Fruit fly (Drosophila melanogaster) whole organism, embryonic: ENCODE results near the gene ago.
A peak's percentile ranks its signal among the peaks of the same experiment; 100 is the strongest.

Source experiments
- CG10543 ChIP-seq: fragments of 200-800 bp; sonication (Bioruptor generic); optimal IDR thresholded peaks from 3 replicates; lab custom pipeline; 2017; ENCODE audit warnings: missing biosample characterization, mild to moderate bottlenecking, missing genetic modification characterization, moderate library complexity
- CG11723 ChIP-seq: fragments of 200-800 bp; sonication (Bioruptor generic); optimal IDR thresholded peaks from 2 replicates; lab custom pipeline; 2017; ENCODE audit warnings: missing biosample characterization, mild to moderate bottlenecking, missing genetic modification characterization
- CG1233 ChIP-seq: fragments of 200-800 bp; sonication (Bioruptor generic); optimal IDR thresholded peaks from 4 replicates; lab custom pipeline; 2018; ENCODE audit warnings: missing biosample characterization, mild to moderate bottlenecking, missing genetic modification characterization
- CG14710 ChIP-seq: fragments of 200-800 bp; sonication (Bioruptor generic); optimal IDR thresholded peaks from 3 replicates; lab custom pipeline; 2019; ENCODE audit warnings: missing biosample characterization, mild to moderate bottlenecking, missing genetic modification characterization, moderate library complexity
- CG15479 ChIP-seq: fragments of 200-800 bp; sonication (Bioruptor generic); optimal IDR thresholded peaks from 3 replicates; lab custom pipeline; 2019; ENCODE audit warnings: missing biosample characterization, mild to moderate bottlenecking, missing genetic modification characterization, moderate library complexity
- CG17328 ChIP-seq: fragments of 200-800 bp; sonication (Bioruptor generic); IDR thresholded peaks from 2 replicates; pipeline ENCODE4 v1.3.6; 2022; ENCODE audit warnings: missing biosample characterization, missing genetic modification characterization
- CG2199 ChIP-seq: fragments of 200-800 bp; sonication (Bioruptor generic); IDR thresholded peaks from 3 replicates; pipeline ENCODE4 v1.3.6; 2022; ENCODE audit warnings: missing biosample characterization, missing genetic modification characterization
- CG30431 ChIP-seq: fragments of 200-800 bp; sonication (Bioruptor generic); optimal IDR thresholded peaks from 2 replicates; lab custom pipeline; 2017; ENCODE audit warnings: missing biosample characterization, missing genetic modification characterization
- CG32772 ChIP-seq: fragments of 200-800 bp; sonication (Bioruptor generic); IDR thresholded peaks from 2 replicates; pipeline ENCODE4 v1.3.6; 2022; ENCODE audit warnings: missing biosample characterization, missing genetic modification characterization
- CG5180 ChIP-seq: fragments of 200-800 bp; sonication (Bioruptor generic); optimal IDR thresholded peaks from 3 replicates; lab custom pipeline; 2017; ENCODE audit warnings: missing biosample characterization, missing genetic modification characterization, mild to moderate bottlenecking, moderate library complexity, missing genetic modification reagents
- CG6272 ChIP-seq: fragments of 200-800 bp; sonication (Bioruptor generic); IDR thresholded peaks from 2 replicates; pipeline ENCODE4 v1.3.6; 2022; ENCODE audit warnings: missing biosample characterization, missing genetic modification characterization
- CG6813 ChIP-seq: fragments of 200-800 bp; sonication (Bioruptor generic); optimal IDR thresholded peaks from 2 replicates; lab custom pipeline; 2017; ENCODE audit warnings: missing biosample characterization, missing genetic modification characterization, mild to moderate bottlenecking, moderate library complexity, missing genetic modification reagents
- CG7357 ChIP-seq: fragments of 200-800 bp; sonication (Bioruptor generic); IDR thresholded peaks from 3 replicates; pipeline ENCODE4 v1.3.6; 2022; ENCODE audit warnings: missing biosample characterization, missing genetic modification characterization
- CrebB ChIP-seq: fragments of 200-800 bp; sonication (Bioruptor generic); optimal IDR thresholded peaks from 3 replicates; lab custom pipeline; 2018; ENCODE audit warnings: missing biosample characterization, mild to moderate bottlenecking, missing genetic modification characterization
- Dbx ChIP-seq: fragments of 200-800 bp; sonication (Bioruptor generic); IDR thresholded peaks from 3 replicates; pipeline ENCODE4 v1.3.6; 2022; ENCODE audit warnings: missing biosample characterization, missing genetic modification characterization
- Deaf1 ChIP-seq: fragments of 200-800 bp; optimal IDR thresholded peaks from 3 replicates; lab custom pipeline; 2019; ENCODE audit warnings: missing biosample characterization, mild to moderate bottlenecking, missing genetic modification characterization, moderate library complexity
- HLHmδ ChIP-seq: fragments of 200-800 bp; sonication (Bioruptor generic); optimal IDR thresholded peaks from 2 replicates; lab custom pipeline; 2018; ENCODE audit warnings: missing biosample characterization, mild to moderate bottlenecking, missing genetic modification characterization, moderate library complexity
- Hr78 ChIP-seq, 2 experiments: fragments of 200-800 bp in 1 of 2; fragments of >200 bp in 1 of 2; sonication (Bioruptor generic) in 1 of 2; optimal IDR thresholded peaks; 2 replicates each; lab custom pipeline; 2017 to 2019; ENCODE audit warnings: missing biosample characterization in 2 of 2, missing genetic modification characterization in 2 of 2, mild to moderate bottlenecking in 1 of 2, moderate library complexity in 1 of 2
- Kr ChIP-seq: fragments of 200-800 bp; sonication (Bioruptor generic); optimal IDR thresholded peaks from 2 replicates; lab custom pipeline; 2017; ENCODE audit warnings: missing biosample characterization, mild to moderate bottlenecking, missing genetic modification characterization
- Nf-YB ChIP-seq: fragments of 200-800 bp; sonication (Bioruptor generic); optimal IDR thresholded peaks from 3 replicates; lab custom pipeline; 2019; ENCODE audit warnings: missing biosample characterization, mild to moderate bottlenecking, missing genetic modification characterization, moderate library complexity
- Nf-YC ChIP-seq: fragments of 200-800 bp; optimal IDR thresholded peaks from 3 replicates; lab custom pipeline; 2019; ENCODE audit warnings: missing biosample characterization, mild to moderate bottlenecking, missing genetic modification characterization, moderate library complexity
- Opbp ChIP-seq: fragments of 200-800 bp; sonication (Bioruptor generic); IDR thresholded peaks from 3 replicates; pipeline ENCODE4 v1.3.6; 2022; ENCODE audit warnings: missing biosample characterization, missing genetic modification characterization; ENCODE audit not compliant: partially characterized antibody
- Ravus ChIP-seq: fragments of 200-800 bp; sonication (Bioruptor generic); IDR thresholded peaks from 2 replicates; pipeline ENCODE4 v1.3.6; 2022; ENCODE audit warnings: missing biosample characterization, missing genetic modification characterization
- Sox100B ChIP-seq: fragments of 200-800 bp; sonication (Bioruptor generic); optimal IDR thresholded peaks from 3 replicates; lab custom pipeline; 2018; ENCODE audit warnings: missing biosample characterization, mild to moderate bottlenecking, missing genetic modification characterization
- Xrp1 ChIP-seq: fragments of 200-800 bp; sonication (Bioruptor generic); IDR thresholded peaks from 2 replicates; pipeline ENCODE4 v1.3.6; 2022; ENCODE audit warnings: missing biosample characterization, missing genetic modification characterization
- bigmax ChIP-seq: fragments of 200-800 bp; sonication (Bioruptor generic); optimal IDR thresholded peaks from 2 replicates; lab custom pipeline; 2018; ENCODE audit warnings: missing biosample characterization, mild to moderate bottlenecking, missing genetic modification characterization
- cg ChIP-seq: fragments of 200-800 bp; sonication (Bioruptor generic); optimal IDR thresholded peaks from 3 replicates; lab custom pipeline; 2019; ENCODE audit warnings: missing biosample characterization, mild to moderate bottlenecking, missing genetic modification characterization, moderate library complexity
- chinmo ChIP-seq: fragments of 200-800 bp; sonication (Bioruptor generic); IDR thresholded peaks from 4 replicates; pipeline ENCODE4 v1.3.6; 2022; ENCODE audit warnings: missing biosample characterization, missing genetic modification characterization; ENCODE audit not compliant: partially characterized antibody
- chm ChIP-seq: fragments of 200-800 bp; sonication (Bioruptor generic); IDR thresholded peaks from 2 replicates; pipeline ENCODE4 v1.3.6; 2022; ENCODE audit warnings: missing biosample characterization, missing genetic modification characterization
- ci ChIP-seq: fragments of 200-800 bp; sonication (Bioruptor generic); IDR thresholded peaks from 3 replicates; pipeline ENCODE4 v1.3.6; 2022; ENCODE audit warnings: missing biosample characterization, missing genetic modification characterization
- crol ChIP-seq: fragments of 200-800 bp; sonication (Bioruptor generic); IDR thresholded peaks from 2 replicates; pipeline ENCODE4 v1.3.6; 2022; ENCODE audit warnings: missing biosample characterization, missing genetic modification characterization
- gcm ChIP-seq: fragments of 200-800 bp; sonication (Bioruptor generic); optimal IDR thresholded peaks from 2 replicates; lab custom pipeline; 2019; ENCODE audit warnings: missing biosample characterization, mild to moderate bottlenecking, missing genetic modification characterization, moderate library complexity
- grn ChIP-seq: fragments of 200-800 bp; sonication (Bioruptor generic); optimal IDR thresholded peaks from 3 replicates; lab custom pipeline; 2017; ENCODE audit warnings: missing biosample characterization, missing genetic modification characterization
- kay ChIP-seq: fragments of 200-800 bp; sonication (Bioruptor generic); optimal IDR thresholded peaks from 2 replicates; lab custom pipeline; 2016; ENCODE audit warnings: missing biosample characterization, missing genetic modification characterization
- klu ChIP-seq: fragments of 200-800 bp; sonication (Bioruptor generic); IDR thresholded peaks from 2 replicates; pipeline ENCODE4 v1.3.6; 2022; ENCODE audit warnings: missing biosample characterization, missing genetic modification characterization
- kni ChIP-seq: fragments of 200-800 bp; sonication (Bioruptor generic); optimal IDR thresholded peaks from 3 replicates; lab custom pipeline; 2017; ENCODE audit warnings: mild to moderate bottlenecking, missing biosample characterization, missing genetic modification reagents, missing genetic modification characterization
- lmd ChIP-seq: fragments of 200-800 bp; sonication (Bioruptor generic); IDR thresholded peaks from 2 replicates; pipeline ENCODE4 v1.3.6; 2022; ENCODE audit warnings: missing biosample characterization, missing genetic modification characterization
- lov ChIP-seq, 2 experiments: fragments of 200-800 bp in 1 of 2; fragments of >200 bp in 1 of 2; sonication (Bioruptor generic) in 1 of 2; IDR thresholded peaks in 1 of 2; optimal IDR thresholded peaks in 1 of 2; 2 replicates in 1 of 2; 3 replicates in 1 of 2; pipeline versions ENCODE4 v1.3.6 to Lab custom; 2017 to 2022; ENCODE audit warnings: missing biosample characterization in 1 of 2, missing genetic modification characterization in 1 of 2
- nom ChIP-seq: fragments of 200-800 bp; sonication (Bioruptor generic); optimal IDR thresholded peaks from 2 replicates; lab custom pipeline; 2017; ENCODE audit warnings: missing biosample characterization, missing genetic modification characterization, mild to moderate bottlenecking, moderate library complexity, missing genetic modification reagents
- oc ChIP-seq: fragments of 200-800 bp; sonication (Bioruptor generic); optimal IDR thresholded peaks from 2 replicates; lab custom pipeline; 2018; ENCODE audit warnings: missing biosample characterization, mild to moderate bottlenecking, missing genetic modification characterization, moderate library complexity
- pan ChIP-seq, 4 experiments: fragments of >200 bp in 3 of 4; fragments of 200-800 bp in 1 of 4; sonication (Bioruptor generic) in 1 of 4; optimal IDR thresholded peaks in 3 of 4; IDR thresholded peaks in 1 of 4; 2 replicates each; pipeline versions ENCODE4 v1.3.6 to Lab custom; 2017 to 2022; ENCODE audit warnings: missing biosample characterization in 2 of 4, missing genetic modification characterization in 2 of 4, mixed read lengths in 1 of 4
- pb ChIP-seq: fragments of 200-800 bp; sonication (Bioruptor generic); optimal IDR thresholded peaks from 3 replicates; lab custom pipeline; 2016; ENCODE audit warnings: missing biosample characterization, missing genetic modification characterization
- pros ChIP-seq: fragments of 200-800 bp; sonication (Bioruptor generic); optimal IDR thresholded peaks from 3 replicates; lab custom pipeline; 2019; ENCODE audit warnings: missing biosample characterization, mild to moderate bottlenecking, missing genetic modification characterization, moderate library complexity
- trh ChIP-seq: fragments of 200-800 bp; sonication (Bioruptor generic); optimal IDR thresholded peaks from 2 replicates; lab custom pipeline; 2016; ENCODE audit warnings: missing biosample characterization, missing genetic modification characterization
- ttk ChIP-seq: fragments of 200-800 bp; sonication (Bioruptor generic); IDR thresholded peaks from 2 replicates; pipeline ENCODE4 v2.1.2; 2022; ENCODE audit warnings: missing biosample characterization, missing genetic modification characterization
- vvl ChIP-seq: fragments of 200-800 bp; sonication (Bioruptor generic); IDR thresholded peaks from 2 replicates; pipeline ENCODE4 v1.3.6; 2022; ENCODE audit warnings: missing biosample characterization, missing genetic modification characterization
- yki ChIP-seq: fragments of >200 bp; optimal IDR thresholded peaks from 3 replicates; lab custom pipeline; 2018
- z ChIP-seq: fragments of 200-800 bp; sonication (Bioruptor generic); IDR thresholded peaks from 3 replicates; pipeline ENCODE4 v1.3.6; 2022; ENCODE audit warnings: missing biosample characterization, missing genetic modification characterization
- zf30C ChIP-seq: fragments of 200-800 bp; sonication (Bioruptor generic); optimal IDR thresholded peaks from 3 replicates; lab custom pipeline; 2018; ENCODE audit warnings: missing biosample characterization, mild to moderate bottlenecking, missing genetic modification characterization

ago gene

DNA sequence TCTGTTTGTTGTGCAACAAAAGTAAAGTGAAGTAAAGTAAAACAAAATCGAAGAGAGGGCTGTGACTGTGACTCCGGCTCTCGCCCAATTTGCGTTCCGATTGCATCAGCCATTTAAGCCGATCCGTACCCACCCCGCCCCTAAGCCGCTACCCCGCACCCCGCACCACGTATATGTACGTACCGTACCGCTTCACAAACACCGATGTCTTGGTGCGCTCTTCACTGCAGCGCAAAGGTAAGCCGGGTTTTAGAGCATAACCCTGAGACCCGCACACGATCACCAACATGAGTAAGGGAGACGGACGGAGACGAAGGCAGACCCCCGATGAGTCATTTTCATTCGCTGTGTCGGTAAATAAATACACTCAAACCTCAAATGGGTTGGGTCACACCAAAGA lies 21.9 kb downstream of the ago start:
- TF ChIP-seq bigmax (no peak), CrebB (tag; lab: Kevin White, UChicago) (no peak), CG11723 (GFP tag; lab: Kevin White, UChicago) (no peak), ci (GFP tag; lab: Robert Waterston, UW) (peak; percentile 56; the same call in 1 of the 3 replicates), gcm (GFP tag; lab: Kevin White, UChicago) (peak; percentile 56), Hr78 (GFP tag; optimal IDR thresholded peaks at IDR 0.05; lab: Kevin White, UChicago) (peak in 1 of 2 experiments; percentile 76), chm (0 out of 2 replicates have a peak, but pooled peaks have one; percentile 18), vvl (GFP tag; lab: Robert Waterston, UW) (peak; percentile 53; the same call in 1 of the 2 replicates), CG7357 (GFP tag; lab: Robert Waterston, UW) (no peak), CG10543 (GFP tag; lab: Kevin White, UChicago) (peak; percentile 11), Deaf1 (tag; lab: Kevin White, UChicago) (peak; percentile 43), Sox100B (no peak), CG17328 (GFP tag; lab: Robert Waterston, UW) (no peak), cg (peak; percentile 72), ttk (GFP tag; lab: Robert Waterston, UW) (peak; percentile 17; the same call in 1 of the 2 replicates), pb (GFP tag; lab: Kevin White, UChicago) (no peak), Xrp1 (GFP tag; lab: Robert Waterston, UW) (peak; percentile 42; the same call in 1 of the 2 replicates), lov (optimal IDR thresholded peaks at IDR 0.05; lab: Kevin White, UChicago) (no peak), lov (GFP tag; IDR thresholded peaks at IDR 0.05; lab: Robert Waterston, UW) (0 out of 3 replicates have a peak, but pooled peaks have one; percentile 61), CG32772 (GFP tag; lab: Robert Waterston, UW) (no peak), CG1233 (GFP tag; lab: Kevin White, UChicago) (no peak), Nf-YB (GFP tag; lab: Kevin White, UChicago) (peak; percentile 62), lmd (GFP tag; lab: Robert Waterston, UW) (no peak), grn (GFP tag; lab: Kevin White, UChicago) (peak; percentile 24), CG15479 (GFP tag; lab: Kevin White, UChicago) (peak; percentile 64), z (peak; percentile 85), CG5180 (peak; percentile 32), Ravus (no peak), Dbx (GFP tag; lab: Robert Waterston, UW) (no peak), klu (GFP tag; lab: Robert Waterston, UW) (no peak), chinmo (GFP tag; lab: Robert Waterston, UW) (peak; percentile 72; the same call in 1 of the 4 replicates), CG2199 (GFP tag; lab: Robert Waterston, UW) (peak; percentile 61; the same call in 1 of the 3 replicates), CG30431 (GFP tag; lab: Kevin White, UChicago) (no peak), oc (tag; lab: Kevin White, UChicago) (peak; percentile 98), yki (no peak), zf30C (GFP tag; lab: Kevin White, UChicago) (peak; percentile 39), kni (peak; percentile 97), trh (GFP tag; lab: Kevin White, UChicago) (no peak), pros (peak; percentile 94), CG6272 (GFP tag; lab: Robert Waterston, UW) (0 out of 2 replicates have a peak, but pooled peaks have one; percentile 32), pan (optimal IDR thresholded peaks at IDR 0.05; lab: Kevin White, UChicago) (no peak), pan (GFP tag; optimal IDR thresholded peaks at IDR 0.05 in 1 of 2, IDR thresholded peaks at IDR 0.05 in 1 of 2) (peak in 1 of 2 experiments; percentile 9), CG14710 (tag; lab: Kevin White, UChicago) (no peak), Nf-YC (peak; percentile 3), CG6813 (GFP tag; lab: Kevin White, UChicago) (peak; percentile 28), Opbp (GFP tag; lab: Robert Waterston, UW) (no peak), HLHmδ (peak; percentile 53), Kr (GFP tag; lab: Kevin White, UChicago) (peak; percentile 34), kay (GFP tag; lab: Kevin White, UChicago) (peak; percentile 71), nom (GFP tag; lab: Kevin White, UChicago) (no peak), crol (peak; percentile 97)
